Worm (Caenorhabditis elegans) whole organism, L4 larva: Measurements from ENCODE around the gene Y43F8B.23.

ENCODE experiments used
- mep-1 ChIP-seq: fragments of 150-350 bp; sonication (generic microtip); optimal IDR thresholded peaks from 3 replicates; lab custom pipeline; 2014; ENCODE audit warnings: missing biosample characterization, missing genetic modification characterization
- nhr-11 ChIP-seq: fragments of 150-350 bp; optimal IDR thresholded peaks from 2 replicates; lab custom pipeline; 2014; ENCODE audit warnings: missing biosample characterization, missing genetic modification characterization

DNA sequence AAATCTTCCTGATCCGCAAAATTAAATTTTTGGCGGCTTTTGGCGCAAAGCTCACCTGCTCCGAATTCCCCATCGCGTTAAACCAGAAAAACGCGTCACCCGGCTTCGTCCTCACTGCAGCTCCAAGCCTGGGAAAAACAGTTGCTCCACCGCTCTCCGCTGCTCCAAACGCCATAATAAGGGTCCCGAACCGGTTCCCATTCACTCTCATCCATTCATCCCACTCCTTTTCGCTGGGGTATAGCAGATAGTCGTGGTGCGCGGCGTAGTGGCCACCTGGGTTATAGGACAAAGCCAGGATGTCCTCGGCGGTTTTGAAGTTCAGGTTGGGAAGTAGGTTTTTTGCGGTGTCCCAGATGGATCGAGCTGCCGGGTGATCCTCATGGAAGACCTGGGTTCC is 43.5 kb upstream of the Y43F8B.23 start:
- no peak for TF ChIP-seq nhr-11 (tag; lab: Kevin White, UChicago)
- TF ChIP-seq mep-1 (tag; lab: Kevin White, UChicago), result no peak
